Fruit fly (Drosophila melanogaster): ENCODE results near the gene lin-52.

DNA sequence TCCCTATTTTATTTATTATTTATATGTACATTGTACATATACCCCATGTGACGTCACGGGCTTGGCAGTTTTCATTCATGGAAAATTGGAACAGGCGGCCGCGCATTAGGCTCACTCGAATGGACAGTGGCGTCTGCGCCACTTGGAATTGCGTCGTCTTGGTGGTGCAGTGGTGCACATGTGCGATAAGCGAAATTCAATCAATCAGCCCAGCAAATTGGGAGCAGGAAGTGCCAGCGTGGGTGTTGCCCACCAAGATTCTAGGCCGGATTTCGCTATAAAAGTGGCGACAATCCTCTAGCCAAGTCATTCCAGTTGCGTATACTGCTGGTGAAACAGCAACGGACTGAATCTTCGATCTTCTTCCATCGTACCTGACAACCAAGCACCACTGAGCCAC lies 37.1 kb upstream of the lin-52 start, which contains the start of gene CG12239:
- TF ChIP-seq CG6854 (GFP tag; optimal IDR thresholded peaks at IDR 0.05) = no peak
- no peak for TF ChIP-seq OdsH (GFP tag; optimal IDR thresholded peaks at IDR 0.05)
- no peak for TF ChIP-seq Ets96B (tag; optimal IDR thresholded peaks at IDR 0.05)
- no peak for TF ChIP-seq pdm3 (GFP tag; optimal IDR thresholded peaks at IDR 0.05)
- no peak for TF ChIP-seq dac (GFP tag; optimal IDR thresholded peaks at IDR 0.05)
